Worm (Caenorhabditis elegans): Measurements from ENCODE around the gene oac-23.

ce11 chrIV:3876955-3877354 lies 4.3 kb upstream of the oac-23 start:
- TF ChIP-seq unc-39 (tag; optimal IDR thresholded peaks at IDR 0.05): no peak
- TF ChIP-seq cnd-1 (tag; optimal IDR thresholded peaks at IDR 0.05): no peak
- no peak for TF ChIP-seq ztf-11 (tag; optimal IDR thresholded peaks at IDR 0.05)
- no peak for TF ChIP-seq unc-62 (GFP tag; optimal IDR thresholded peaks at IDR 0.05)
- TF ChIP-seq elt-1 (tag; optimal IDR thresholded peaks at IDR 0.05; ENCODE audit: borderline replicate concordance, insufficient read depth): no peak
- TF ChIP-seq flh-1 (GFP tag; optimal IDR thresholded peaks at IDR 0.05): no peak
- no peak for TF ChIP-seq nhr-237 (tag; optimal IDR thresholded peaks at IDR 0.05)
- TF ChIP-seq ham-2 (GFP tag; optimal IDR thresholded peaks at IDR 0.05): no peak
- no peak for TF ChIP-seq blmp-1 (tag; optimal IDR thresholded peaks at IDR 0.05)
- TF ChIP-seq nhr-28 (tag; optimal IDR thresholded peaks at IDR 0.05): no peak
- TF ChIP-seq lin-13 (tag; optimal IDR thresholded peaks at IDR 0.05): no peak
- TF ChIP-seq snpc-4 (tag; optimal IDR thresholded peaks at IDR 0.05): no peak
- no peak for TF ChIP-seq mep-1 (tag; optimal IDR thresholded peaks at IDR 0.05)

Data from whole organism, mixed stage, embryonic.